Fruit fly (Drosophila melanogaster) whole organism, embryonic: ENCODE measurements around the gene Sb.
A peak's percentile ranks its signal among the peaks of the same experiment; 100 is the strongest.

Experiments
- ATbp ChIP-seq: fragments of 200-800 bp; sonication (Bioruptor generic); optimal IDR thresholded peaks from 2 replicates; lab custom pipeline; 2017; ENCODE audit warnings: missing biosample characterization, mild to moderate bottlenecking, missing genetic modification characterization, missing genetic modification reagents
- Antp ChIP-seq: fragments of 200-800 bp; sonication (Bioruptor generic); optimal IDR thresholded peaks from 3 replicates; lab custom pipeline; 2016; ENCODE audit warnings: missing biosample characterization, missing genetic modification characterization
- CG12155 ChIP-seq: fragments of 200-800 bp; sonication (Bioruptor generic); optimal IDR thresholded peaks from 3 replicates; lab custom pipeline; 2016; ENCODE audit warnings: missing biosample characterization, missing genetic modification characterization
- CG13296 ChIP-seq: fragments of 200-800 bp; sonication (Bioruptor generic); optimal IDR thresholded peaks from 3 replicates; lab custom pipeline; 2018; ENCODE audit warnings: missing biosample characterization, mild to moderate bottlenecking, missing genetic modification characterization
- CG14014 ChIP-seq: fragments of 200-800 bp; sonication (Bioruptor generic); IDR thresholded peaks from 2 replicates; pipeline ENCODE4 v1.3.6; 2022; ENCODE audit warnings: missing biosample characterization, missing genetic modification characterization
- CG14710 ChIP-seq: fragments of 200-800 bp; sonication (Bioruptor generic); optimal IDR thresholded peaks from 3 replicates; lab custom pipeline; 2019; ENCODE audit warnings: missing biosample characterization, mild to moderate bottlenecking, missing genetic modification characterization, moderate library complexity
- CG1647 ChIP-seq: fragments of 200-800 bp; sonication (Bioruptor generic); optimal IDR thresholded peaks from 3 replicates; lab custom pipeline; 2016; ENCODE audit warnings: missing biosample characterization, missing genetic modification characterization
- CG16813 ChIP-seq: fragments of 200-800 bp; sonication (Bioruptor generic); IDR thresholded peaks from 3 replicates; pipeline ENCODE4 v1.3.6; 2022; ENCODE audit warnings: missing biosample characterization, missing genetic modification characterization; ENCODE audit not compliant: partially characterized antibody
- CG17186 ChIP-seq: fragments of 200-800 bp; sonication (Bioruptor generic); optimal IDR thresholded peaks from 3 replicates; lab custom pipeline; 2017; ENCODE audit warnings: missing biosample characterization, missing genetic modification reagents, missing genetic modification characterization
- CG31365 ChIP-seq: fragments of 200-800 bp; sonication (Bioruptor generic); optimal IDR thresholded peaks from 2 replicates; lab custom pipeline; 2018; ENCODE audit warnings: missing biosample characterization, mild to moderate bottlenecking, missing genetic modification characterization
- CG3847 ChIP-seq: fragments of 200-800 bp; sonication (Bioruptor generic); IDR thresholded peaks from 2 replicates; pipeline ENCODE4 v1.3.6; 2022; ENCODE audit warnings: missing biosample characterization, missing genetic modification characterization
- CG6813 ChIP-seq: fragments of 200-800 bp; sonication (Bioruptor generic); optimal IDR thresholded peaks from 2 replicates; lab custom pipeline; 2017; ENCODE audit warnings: missing biosample characterization, missing genetic modification characterization, mild to moderate bottlenecking, moderate library complexity, missing genetic modification reagents
- CG7357 ChIP-seq: fragments of 200-800 bp; sonication (Bioruptor generic); IDR thresholded peaks from 3 replicates; pipeline ENCODE4 v1.3.6; 2022; ENCODE audit warnings: missing biosample characterization, missing genetic modification characterization
- CG8281 ChIP-seq: fragments of 200-800 bp; sonication (Bioruptor generic); optimal IDR thresholded peaks from 2 replicates; lab custom pipeline; 2018; ENCODE audit warnings: missing biosample characterization, mild to moderate bottlenecking, missing genetic modification characterization, moderate library complexity
- CG9609 ChIP-seq: fragments of 200-800 bp; sonication (Bioruptor generic); optimal IDR thresholded peaks from 3 replicates; lab custom pipeline; 2016; ENCODE audit warnings: missing biosample characterization, missing genetic modification characterization
- D ChIP-seq, 2 experiments: fragments of 200-800 bp in 1 of 2; fragments of >200 bp in 1 of 2; sonication (Bioruptor generic) in 1 of 2; optimal IDR thresholded peaks; 2 replicates in 1 of 2; 3 replicates in 1 of 2; lab custom pipeline; 2017; ENCODE audit warnings: mild to moderate bottlenecking in 1 of 2, missing biosample characterization in 1 of 2, missing genetic modification characterization in 1 of 2, missing genetic modification reagents in 1 of 2
- Gsc ChIP-seq: fragments of 200-800 bp; sonication (Bioruptor generic); IDR thresholded peaks from 2 replicates; pipeline ENCODE4 v1.3.6; 2022; ENCODE audit warnings: missing biosample characterization, missing genetic modification characterization
- HHEX ChIP-seq: fragments of 200-800 bp; sonication (Bioruptor generic); optimal IDR thresholded peaks from 3 replicates; lab custom pipeline; 2017; ENCODE audit warnings: missing biosample characterization, mild to moderate bottlenecking, missing genetic modification characterization, missing genetic modification reagents
- HLHmδ ChIP-seq: fragments of 200-800 bp; sonication (Bioruptor generic); optimal IDR thresholded peaks from 2 replicates; lab custom pipeline; 2018; ENCODE audit warnings: missing biosample characterization, mild to moderate bottlenecking, missing genetic modification characterization, moderate library complexity
- HmgD ChIP-seq: fragments of 200-800 bp; sonication (Bioruptor generic); optimal IDR thresholded peaks from 3 replicates; lab custom pipeline; 2016; ENCODE audit warnings: missing biosample characterization, missing genetic modification characterization
- Jarid2 ChIP-seq: fragments of 200-800 bp; sonication (Bioruptor generic); optimal IDR thresholded peaks from 3 replicates; lab custom pipeline; 2017; ENCODE audit warnings: mild to moderate bottlenecking, missing biosample characterization, missing genetic modification reagents, missing genetic modification characterization
- MBD-R2 ChIP-seq: fragments of 200-800 bp; sonication (Bioruptor generic); IDR thresholded peaks from 2 replicates; pipeline ENCODE4 v1.3.6; 2022; ENCODE audit warnings: missing biosample characterization, missing genetic modification characterization
- Meics ChIP-seq: fragments of 200-800 bp; sonication (Bioruptor generic); optimal IDR thresholded peaks from 2 replicates; lab custom pipeline; 2017; ENCODE audit warnings: missing biosample characterization, mild to moderate bottlenecking, missing genetic modification characterization
- NFAT ChIP-seq: fragments of 200-800 bp; sonication (Bioruptor generic); IDR thresholded peaks from 2 replicates; pipeline ENCODE4 v1.3.6; 2022; ENCODE audit warnings: missing biosample characterization, missing genetic modification characterization
- NK7.1 ChIP-seq: fragments of 200-800 bp; sonication (Bioruptor generic); optimal IDR thresholded peaks from 3 replicates; lab custom pipeline; 2016; ENCODE audit warnings: missing biosample characterization, missing genetic modification characterization
- Sry-δ ChIP-seq: fragments of 200-800 bp; sonication (Bioruptor generic); optimal IDR thresholded peaks from 2 replicates; lab custom pipeline; 2016; ENCODE audit warnings: missing biosample characterization, missing genetic modification characterization
- bbx ChIP-seq: fragments of 200-800 bp; sonication (Bioruptor generic); IDR thresholded peaks from 2 replicates; pipeline ENCODE4 v1.3.6; 2022; ENCODE audit warnings: missing biosample characterization, missing genetic modification characterization; ENCODE audit not compliant: partially characterized antibody
- croc ChIP-seq: fragments of 200-800 bp; sonication (Bioruptor generic); conservative IDR thresholded peaks from 3 replicates; pipeline ENCODE4 v1.3.6; 2022; ENCODE audit warnings: missing biosample characterization, missing genetic modification characterization
- fd64A ChIP-seq: fragments of 200-800 bp; sonication (Bioruptor generic); optimal IDR thresholded peaks from 3 replicates; lab custom pipeline; 2018; ENCODE audit warnings: missing biosample characterization, mild to moderate bottlenecking, missing genetic modification characterization
- ftz-f1 ChIP-seq: fragments of 200-800 bp; sonication (Bioruptor generic); optimal IDR thresholded peaks from 2 replicates; lab custom pipeline; 2016; ENCODE audit warnings: missing biosample characterization, missing genetic modification characterization
- gcm ChIP-seq: fragments of 200-800 bp; sonication (Bioruptor generic); optimal IDR thresholded peaks from 2 replicates; lab custom pipeline; 2019; ENCODE audit warnings: missing biosample characterization, mild to moderate bottlenecking, missing genetic modification characterization, moderate library complexity
- gcm2 ChIP-seq: fragments of 200-800 bp; sonication (Bioruptor generic); optimal IDR thresholded peaks from 2 replicates; lab custom pipeline; 2016; ENCODE audit warnings: missing biosample characterization, missing genetic modification characterization
- gem ChIP-seq: fragments of 200-800 bp; sonication (Bioruptor generic); optimal IDR thresholded peaks from 2 replicates; lab custom pipeline; 2019; ENCODE audit warnings: missing biosample characterization, mild to moderate bottlenecking, missing genetic modification characterization, moderate library complexity
- grau ChIP-seq: fragments of 200-800 bp; optimal IDR thresholded peaks from 3 replicates; lab custom pipeline; 2019; ENCODE audit warnings: missing biosample characterization, mild to moderate bottlenecking, missing genetic modification characterization, moderate library complexity
- gt ChIP-seq: fragments of 200-800 bp; sonication (Bioruptor generic); IDR thresholded peaks from 2 replicates; pipeline ENCODE4 v1.3.6; 2022; ENCODE audit warnings: missing biosample characterization, missing genetic modification characterization
- ham ChIP-seq: fragments of 200-800 bp; sonication (Bioruptor generic); IDR thresholded peaks from 2 replicates; pipeline ENCODE4 v1.3.6; 2022; ENCODE audit warnings: missing biosample characterization, missing genetic modification characterization
- knrl ChIP-seq: fragments of 200-800 bp; sonication (Bioruptor generic); IDR thresholded peaks from 3 replicates; pipeline ENCODE4 v1.3.6; 2022; ENCODE audit warnings: missing biosample characterization, missing genetic modification characterization; ENCODE audit not compliant: partially characterized antibody
- mam ChIP-seq: fragments of 200-800 bp; sonication (Bioruptor generic); optimal IDR thresholded peaks from 3 replicates; lab custom pipeline; 2016; ENCODE audit warnings: missing biosample characterization, missing genetic modification characterization
- nom ChIP-seq: fragments of 200-800 bp; sonication (Bioruptor generic); optimal IDR thresholded peaks from 2 replicates; lab custom pipeline; 2017; ENCODE audit warnings: missing biosample characterization, missing genetic modification characterization, mild to moderate bottlenecking, moderate library complexity, missing genetic modification reagents
- odd ChIP-seq: fragments of 200-800 bp; sonication (Bioruptor generic); optimal IDR thresholded peaks from 2 replicates; lab custom pipeline; 2017; ENCODE audit warnings: missing biosample characterization, mild to moderate bottlenecking, missing genetic modification characterization
- pb ChIP-seq: fragments of 200-800 bp; sonication (Bioruptor generic); optimal IDR thresholded peaks from 3 replicates; lab custom pipeline; 2016; ENCODE audit warnings: missing biosample characterization, missing genetic modification characterization
- repo ChIP-seq: fragments of 200-800 bp; sonication (Bioruptor generic); optimal IDR thresholded peaks from 2 replicates; lab custom pipeline; 2016; ENCODE audit warnings: missing biosample characterization, missing genetic modification characterization
- run ChIP-seq: fragments of 200-800 bp; sonication (Bioruptor generic); optimal IDR thresholded peaks from 3 replicates; lab custom pipeline; 2018; ENCODE audit warnings: missing biosample characterization, mild to moderate bottlenecking, missing genetic modification characterization
- sens-2 ChIP-seq: fragments of 200-800 bp; sonication (Bioruptor generic); IDR thresholded peaks from 2 replicates; pipeline ENCODE4 v1.3.6; 2022; ENCODE audit warnings: missing biosample characterization, missing genetic modification characterization
- shn ChIP-seq: fragments of 200-800 bp; sonication (Bioruptor generic); optimal IDR thresholded peaks from 3 replicates; lab custom pipeline; 2016; ENCODE audit warnings: missing biosample characterization, missing genetic modification characterization
- sna ChIP-seq: fragments of 200-800 bp; sonication (Bioruptor generic); IDR thresholded peaks from 2 replicates; pipeline ENCODE4 v1.3.6; 2022; ENCODE audit warnings: missing biosample characterization, missing genetic modification characterization; ENCODE audit not compliant: partially characterized antibody
- ssp ChIP-seq: fragments of 200-800 bp; sonication (Bioruptor generic); IDR thresholded peaks from 2 replicates; pipeline ENCODE4 v1.3.6; 2022; ENCODE audit warnings: missing biosample characterization, missing genetic modification characterization
- wek ChIP-seq: fragments of 200-800 bp; sonication (Bioruptor generic); optimal IDR thresholded peaks from 3 replicates; lab custom pipeline; 2018; ENCODE audit warnings: missing biosample characterization, mild to moderate bottlenecking, missing genetic modification characterization, moderate library complexity

Gene Sb

DNA sequence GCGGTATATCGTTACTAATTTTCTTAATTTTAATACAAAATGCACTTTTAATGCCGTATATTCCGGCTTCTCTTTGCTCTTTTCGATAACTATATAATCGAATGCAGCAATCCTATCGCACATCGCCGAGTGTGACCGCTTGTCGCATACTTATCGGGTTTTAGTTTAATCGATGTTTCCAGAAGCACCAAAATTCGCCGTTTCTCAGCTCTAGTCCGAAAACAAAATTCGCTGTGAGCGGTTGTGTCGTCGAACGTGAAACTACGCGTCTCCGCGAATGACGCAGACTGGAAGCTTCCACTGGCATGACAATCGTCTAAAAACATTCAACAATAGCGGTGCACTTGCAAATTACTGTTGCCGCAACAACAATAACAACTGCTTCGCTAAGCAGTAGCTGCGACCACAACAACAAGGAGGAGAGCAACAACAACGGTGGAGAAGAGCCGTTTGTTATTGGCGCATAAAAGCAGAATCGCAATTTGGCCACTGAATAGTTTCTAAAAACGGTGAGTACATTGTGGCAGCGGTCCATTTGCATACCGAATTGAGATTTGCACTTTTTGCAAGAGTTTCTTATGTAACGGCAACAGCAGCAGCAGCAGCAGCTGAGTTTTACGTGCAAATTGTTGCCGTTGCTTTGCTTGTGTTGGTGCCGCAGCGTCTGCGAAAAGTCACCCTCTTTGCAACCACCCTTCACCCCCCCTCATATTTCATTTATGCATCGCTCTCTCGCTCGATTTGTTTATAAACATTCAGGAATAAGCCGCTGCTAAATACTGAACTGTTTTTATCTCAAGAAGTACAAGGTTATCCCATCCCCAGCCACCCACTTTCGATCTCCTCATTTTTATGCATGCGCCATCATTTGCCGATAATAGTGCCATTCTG, 71.1 kb downstream of the Sb start, which contains the start of gene sra (continued):
- peak; percentile 56 for TF ChIP-seq CG14710 (tag; lab: Kevin White, UChicago)
- no peak for TF ChIP-seq fd64A (GFP tag; lab: Kevin White, UChicago)
- TF ChIP-seq CG12155 (GFP tag; lab: Kevin White, UChicago), result no peak
- TF ChIP-seq MBD-R2 (GFP tag; lab: Robert Waterston, UW), result peak; percentile 94
- TF ChIP-seq odd (GFP tag; lab: Kevin White, UChicago), result no peak
- TF ChIP-seq NK7.1 (GFP tag; lab: Kevin White, UChicago), result no peak
- TF ChIP-seq nom (GFP tag; lab: Kevin White, UChicago), result peak; percentile 71
- peak; percentile 97 for TF ChIP-seq sna (GFP tag; lab: Robert Waterston, UW)
- peak; percentile 98 for TF ChIP-seq Jarid2 (GFP tag; lab: Kevin White, UChicago)
- TF ChIP-seq CG16813 (GFP tag; lab: Robert Waterston, UW), result peak; percentile 96
- TF ChIP-seq CG17186, result peak; percentile 3
- peak; percentile 33; the same call in 1 of the 2 replicates for TF ChIP-seq CG14014 (GFP tag; lab: Robert Waterston, UW)
- TF ChIP-seq CG13296 (GFP tag; lab: Kevin White, UChicago), result peak; percentile 1
- no peak for TF ChIP-seq gcm
- no peak for TF ChIP-seq ATbp (GFP tag; lab: Kevin White, UChicago)
- peak; percentile 43 for TF ChIP-seq wek (GFP tag; lab: Kevin White, UChicago)
- TF ChIP-seq mam (GFP tag; lab: Kevin White, UChicago), result peak; percentile 31
- TF ChIP-seq HLHmδ (GFP tag; lab: Kevin White, UChicago), result no peak
- TF ChIP-seq ssp (GFP tag; lab: Robert Waterston, UW), result no peak
- TF ChIP-seq HmgD, result peak; percentile 67
- no peak for TF ChIP-seq gt (GFP tag; lab: Robert Waterston, UW)
- TF ChIP-seq NFAT (GFP tag; lab: Robert Waterston, UW), result peak; percentile 59
- TF ChIP-seq knrl (GFP tag; lab: Robert Waterston, UW), result peak; percentile 92
- no peak for TF ChIP-seq pb (GFP tag; lab: Kevin White, UChicago)
- TF ChIP-seq Meics, result peak; percentile 29
- TF ChIP-seq CG8281 (tag; lab: Kevin White, UChicago), result no peak
- TF ChIP-seq ftz-f1, result no peak
- TF ChIP-seq Antp (GFP tag; lab: Kevin White, UChicago), result peak; percentile 44
- no peak for TF ChIP-seq HHEX (GFP tag; lab: Kevin White, UChicago)
- TF ChIP-seq CG9609, result no peak
- TF ChIP-seq gcm2 (GFP tag; lab: Kevin White, UChicago), result peak; percentile 29
- TF ChIP-seq D (optimal IDR thresholded peaks at IDR 0.05; lab: Kevin White, UChicago), result no peak
- no peak for TF ChIP-seq D (GFP tag; optimal IDR thresholded peaks at IDR 0.05; lab: Kevin White, UChicago)
- TF ChIP-seq CG31365 (tag; lab: Kevin White, UChicago), result peak; percentile 38
- peak; percentile 59; the same call in 1 of the 2 replicates for TF ChIP-seq CG3847 (GFP tag; lab: Robert Waterston, UW)
- TF ChIP-seq ham, result no peak
- TF ChIP-seq gem, result no peak
- no peak for TF ChIP-seq CG6813 (GFP tag; lab: Kevin White, UChicago)
- peak; percentile 35 for TF ChIP-seq CG1647
- peak; percentile 98 for TF ChIP-seq bbx (GFP tag; lab: Robert Waterston, UW)
- TF ChIP-seq croc, result no peak
- peak; percentile 99 for TF ChIP-seq Sry-δ (GFP tag; lab: Kevin White, UChicago)
- TF ChIP-seq Gsc (GFP tag; lab: Robert Waterston, UW), result no peak
- TF ChIP-seq sens-2 (GFP tag; lab: Robert Waterston, UW), result no peak
- peak; percentile 15 for TF ChIP-seq repo (GFP tag; lab: Kevin White, UChicago)
- TF ChIP-seq grau (tag; lab: Kevin White, UChicago), result peak; percentile 35
- TF ChIP-seq run (tag; lab: Kevin White, UChicago), result no peak
- 0 out of 3 replicates have a peak, but pooled peaks have one; percentile 5 for TF ChIP-seq CG7357
- TF ChIP-seq shn (GFP tag; lab: Kevin White, UChicago), result no peak
